Fruit fly (Drosophila melanogaster) whole organism, embryonic: ENCODE data around the gene P58IPK.
A peak's percentile ranks its signal among the peaks of the same experiment; 100 is the strongest.

Source experiments
- ATbp ChIP-seq: fragments of 200-800 bp; sonication (Bioruptor generic); optimal IDR thresholded peaks from 2 replicates; lab custom pipeline; 2017; ENCODE audit warnings: missing biosample characterization, mild to moderate bottlenecking, missing genetic modification characterization, missing genetic modification reagents
- B-H1 ChIP-seq: fragments of 200-800 bp; sonication (Bioruptor generic); IDR thresholded peaks from 3 replicates; pipeline ENCODE4 v1.3.6; 2022; ENCODE audit warnings: missing biosample characterization, missing genetic modification characterization
- CG10147 ChIP-seq: fragments of 200-800 bp; sonication (Bioruptor generic); optimal IDR thresholded peaks from 2 replicates; lab custom pipeline; 2019; ENCODE audit warnings: missing biosample characterization, mild to moderate bottlenecking, missing genetic modification characterization, moderate library complexity
- CG10321 ChIP-seq: fragments of 200-800 bp; sonication (Bioruptor generic); IDR thresholded peaks from 2 replicates; pipeline ENCODE4 v1.3.6; 2022; ENCODE audit warnings: missing biosample characterization, missing genetic modification characterization
- CG10543 ChIP-seq: fragments of 200-800 bp; sonication (Bioruptor generic); optimal IDR thresholded peaks from 3 replicates; lab custom pipeline; 2017; ENCODE audit warnings: missing biosample characterization, mild to moderate bottlenecking, missing genetic modification characterization, moderate library complexity
- CG11398 ChIP-seq: fragments of 200-800 bp; sonication (Bioruptor generic); optimal IDR thresholded peaks from 2 replicates; lab custom pipeline; 2016; ENCODE audit warnings: missing biosample characterization, missing genetic modification characterization
- CG12299 ChIP-seq: fragments of 200-800 bp; sonication (Bioruptor generic); optimal IDR thresholded peaks from 2 replicates; lab custom pipeline; 2018; ENCODE audit warnings: missing biosample characterization, mild to moderate bottlenecking, missing genetic modification characterization
- CG14710 ChIP-seq: fragments of 200-800 bp; sonication (Bioruptor generic); optimal IDR thresholded peaks from 3 replicates; lab custom pipeline; 2019; ENCODE audit warnings: missing biosample characterization, mild to moderate bottlenecking, missing genetic modification characterization, moderate library complexity
- CG14860 ChIP-seq: fragments of 200-800 bp; sonication (Bioruptor generic); IDR thresholded peaks from 3 replicates; pipeline ENCODE4 v1.3.6; 2022; ENCODE audit warnings: missing biosample characterization, missing genetic modification characterization; ENCODE audit not compliant: partially characterized antibody
- CG16779 ChIP-seq: fragments of 200-800 bp; sonication (Bioruptor generic); IDR thresholded peaks from 2 replicates; pipeline ENCODE4 v1.3.6; 2022; ENCODE audit warnings: missing biosample characterization, missing genetic modification characterization
- CG16813 ChIP-seq: fragments of 200-800 bp; sonication (Bioruptor generic); IDR thresholded peaks from 3 replicates; pipeline ENCODE4 v1.3.6; 2022; ENCODE audit warnings: missing biosample characterization, missing genetic modification characterization; ENCODE audit not compliant: partially characterized antibody
- CG16815 ChIP-seq: fragments of 200-800 bp; sonication (Bioruptor generic); optimal IDR thresholded peaks from 3 replicates; lab custom pipeline; 2017; ENCODE audit warnings: missing biosample characterization, mild to moderate bottlenecking, missing genetic modification characterization
- CG18011 ChIP-seq: fragments of 200-800 bp; sonication (Bioruptor generic); optimal IDR thresholded peaks from 2 replicates; lab custom pipeline; 2017; ENCODE audit warnings: missing biosample characterization, missing genetic modification characterization, mild to moderate bottlenecking, moderate library complexity, missing genotype
- CG30431 ChIP-seq: fragments of 200-800 bp; sonication (Bioruptor generic); optimal IDR thresholded peaks from 2 replicates; lab custom pipeline; 2017; ENCODE audit warnings: missing biosample characterization, missing genetic modification characterization
- CG31365 ChIP-seq: fragments of 200-800 bp; sonication (Bioruptor generic); optimal IDR thresholded peaks from 2 replicates; lab custom pipeline; 2018; ENCODE audit warnings: missing biosample characterization, mild to moderate bottlenecking, missing genetic modification characterization
- CG33213 ChIP-seq: fragments of 200-800 bp; sonication (Bioruptor generic); optimal IDR thresholded peaks from 3 replicates; lab custom pipeline; 2016; ENCODE audit warnings: missing biosample characterization, missing genetic modification characterization
- CG33557 ChIP-seq: fragments of 200-800 bp; sonication (Bioruptor generic); optimal IDR thresholded peaks from 2 replicates; lab custom pipeline; 2019; ENCODE audit warnings: missing biosample characterization, mild to moderate bottlenecking, missing genetic modification characterization, moderate library complexity
- CG3847 ChIP-seq: fragments of 200-800 bp; sonication (Bioruptor generic); IDR thresholded peaks from 2 replicates; pipeline ENCODE4 v1.3.6; 2022; ENCODE audit warnings: missing biosample characterization, missing genetic modification characterization
- CG4404 ChIP-seq: fragments of 200-800 bp; sonication (Bioruptor generic); IDR thresholded peaks from 2 replicates; pipeline ENCODE4 v1.3.6; 2022; ENCODE audit warnings: missing biosample characterization, missing genetic modification characterization
- CG4617 ChIP-seq: fragments of 200-800 bp; sonication (Bioruptor generic); optimal IDR thresholded peaks from 3 replicates; lab custom pipeline; 2016; ENCODE audit warnings: missing biosample characterization, missing genetic modification characterization, borderline replicate concordance
- CG7372 ChIP-seq: fragments of 200-800 bp; sonication (Bioruptor generic); IDR thresholded peaks from 2 replicates; pipeline ENCODE4 v1.3.6; 2022; ENCODE audit warnings: missing biosample characterization, missing genetic modification characterization
- CG8290 ChIP-seq, 3 experiments: fragments of 200-800 bp; sonication (Bioruptor generic); optimal IDR thresholded peaks; 2 replicates each; lab custom pipeline; 2016 to 2019; ENCODE audit warnings: missing biosample characterization in 3 of 3, missing genetic modification characterization in 3 of 3, mild to moderate bottlenecking in 2 of 3, moderate library complexity in 1 of 3
- CG8924 ChIP-seq: fragments of 200-800 bp; optimal IDR thresholded peaks from 3 replicates; lab custom pipeline; 2019; ENCODE audit warnings: missing biosample characterization, mild to moderate bottlenecking, missing genetic modification characterization, moderate library complexity
- Chrac-16 ChIP-seq: fragments of 200-800 bp; sonication (Bioruptor generic); optimal IDR thresholded peaks from 3 replicates; lab custom pipeline; 2016; ENCODE audit warnings: missing biosample characterization, missing genetic modification characterization
- Fer3 ChIP-seq: fragments of 200-800 bp; sonication (Bioruptor generic); optimal IDR thresholded peaks from 2 replicates; lab custom pipeline; 2018; ENCODE audit warnings: missing biosample characterization, mild to moderate bottlenecking, missing genetic modification characterization, moderate library complexity
- Hmx ChIP-seq: fragments of 200-800 bp; sonication (Bioruptor generic); optimal IDR thresholded peaks from 2 replicates; lab custom pipeline; 2016; ENCODE audit warnings: missing biosample characterization, missing genetic modification characterization
- Nf-YA ChIP-seq: fragments of 200-800 bp; sonication (Bioruptor generic); IDR thresholded peaks from 2 replicates; pipeline ENCODE4 v1.3.6; 2022; ENCODE audit warnings: missing biosample characterization, missing genetic modification characterization
- Poxn ChIP-seq: fragments of 200-800 bp; sonication (Bioruptor generic); IDR thresholded peaks from 2 replicates; pipeline ENCODE4 v1.3.6; 2022; ENCODE audit warnings: missing biosample characterization, missing genetic modification characterization
- Taf1 ChIP-seq: fragments of 200-800 bp; sonication (Bioruptor generic); IDR thresholded peaks from 2 replicates; pipeline ENCODE4 v1.3.6; 2022; ENCODE audit warnings: missing biosample characterization, missing genetic modification characterization
- Trl ChIP-seq, 3 experiments: fragments of >200 bp in 2 of 3; fragments of 200-800 bp in 1 of 3; sonication (Bioruptor generic) in 1 of 3; optimal IDR thresholded peaks; 2 replicates in 1 of 3; 3 replicates in 2 of 3; lab custom pipeline; 2016 to 2017; ENCODE audit warnings: missing biosample characterization in 1 of 3, missing genetic modification characterization in 1 of 3
- fd3F ChIP-seq: fragments of 200-800 bp; sonication (Bioruptor generic); optimal IDR thresholded peaks from 2 replicates; lab custom pipeline; 2018; ENCODE audit warnings: missing biosample characterization, mild to moderate bottlenecking, missing genetic modification characterization, moderate library complexity
- gem ChIP-seq: fragments of 200-800 bp; sonication (Bioruptor generic); optimal IDR thresholded peaks from 2 replicates; lab custom pipeline; 2019; ENCODE audit warnings: missing biosample characterization, mild to moderate bottlenecking, missing genetic modification characterization, moderate library complexity
- gfzf ChIP-seq: fragments of 200-800 bp; sonication (Bioruptor generic); optimal IDR thresholded peaks from 2 replicates; lab custom pipeline; 2016; ENCODE audit warnings: missing biosample characterization, mild to moderate bottlenecking, missing genetic modification characterization, moderate library complexity
- grau ChIP-seq: fragments of 200-800 bp; optimal IDR thresholded peaks from 3 replicates; lab custom pipeline; 2019; ENCODE audit warnings: missing biosample characterization, mild to moderate bottlenecking, missing genetic modification characterization, moderate library complexity
- h ChIP-seq: fragments of >200 bp; optimal IDR thresholded peaks from 2 replicates; lab custom pipeline; 2017
- jigr1 ChIP-seq: fragments of 200-800 bp; sonication (Bioruptor generic); IDR thresholded peaks from 3 replicates; pipeline ENCODE4 v1.3.6; 2022; ENCODE audit warnings: missing biosample characterization, missing genetic modification characterization
- ken ChIP-seq: fragments of 200-800 bp; sonication (Bioruptor generic); IDR thresholded peaks from 3 replicates; pipeline ENCODE4 v1.3.6; 2022; ENCODE audit warnings: missing biosample characterization, missing genetic modification characterization
- lbe ChIP-seq: fragments of 200-800 bp; sonication (Bioruptor generic); optimal IDR thresholded peaks from 2 replicates; lab custom pipeline; 2016; ENCODE audit warnings: missing biosample characterization, mild to moderate bottlenecking, missing genetic modification characterization
- lola ChIP-seq, 3 experiments: fragments of >200 bp in 2 of 3; fragments of 200-800 bp in 1 of 3; sonication (Bioruptor generic) in 1 of 3; optimal IDR thresholded peaks; 2 replicates each; lab custom pipeline; 2017 to 2019; ENCODE audit warnings: missing biosample characterization in 3 of 3, missing genetic modification characterization in 3 of 3, mild to moderate bottlenecking in 1 of 3, moderate library complexity in 1 of 3
- nerfin-2 ChIP-seq: fragments of 200-800 bp; sonication (Bioruptor generic); IDR thresholded peaks from 2 replicates; pipeline ENCODE4 v1.3.6; 2022; ENCODE audit warnings: missing biosample characterization, missing genetic modification characterization; ENCODE audit not compliant: partially characterized antibody
- scrt ChIP-seq: fragments of 200-800 bp; sonication (Bioruptor generic); optimal IDR thresholded peaks from 2 replicates; lab custom pipeline; 2018; ENCODE audit warnings: missing biosample characterization, mild to moderate bottlenecking, missing genetic modification characterization, moderate library complexity
- shn ChIP-seq: fragments of 200-800 bp; sonication (Bioruptor generic); optimal IDR thresholded peaks from 3 replicates; lab custom pipeline; 2016; ENCODE audit warnings: missing biosample characterization, missing genetic modification characterization
- sna ChIP-seq: fragments of 200-800 bp; sonication (Bioruptor generic); IDR thresholded peaks from 2 replicates; pipeline ENCODE4 v1.3.6; 2022; ENCODE audit warnings: missing biosample characterization, missing genetic modification characterization; ENCODE audit not compliant: partially characterized antibody
- sqz ChIP-seq: fragments of 200-800 bp; sonication (Bioruptor generic); optimal IDR thresholded peaks from 3 replicates; lab custom pipeline; 2018; ENCODE audit warnings: missing biosample characterization, mild to moderate bottlenecking, missing genetic modification characterization
- ssp ChIP-seq: fragments of 200-800 bp; sonication (Bioruptor generic); IDR thresholded peaks from 2 replicates; pipeline ENCODE4 v1.3.6; 2022; ENCODE audit warnings: missing biosample characterization, missing genetic modification characterization
- stc ChIP-seq: fragments of 200-800 bp; sonication (Bioruptor generic); IDR thresholded peaks from 2 replicates; pipeline ENCODE4 v1.3.6; 2022; ENCODE audit warnings: missing biosample characterization, missing genetic modification characterization
- ttk ChIP-seq: fragments of 200-800 bp; sonication (Bioruptor generic); IDR thresholded peaks from 2 replicates; pipeline ENCODE4 v2.1.2; 2022; ENCODE audit warnings: missing biosample characterization, missing genetic modification characterization
- twi ChIP-seq: fragments of 200-800 bp; optimal IDR thresholded peaks from 2 replicates; lab custom pipeline; 2019; ENCODE audit warnings: missing biosample characterization, mild to moderate bottlenecking, missing genetic modification characterization, moderate library complexity
- unpg ChIP-seq: fragments of 200-800 bp; sonication (Bioruptor generic); optimal IDR thresholded peaks from 3 replicates; lab custom pipeline; 2018; ENCODE audit warnings: missing biosample characterization, mild to moderate bottlenecking, missing genetic modification characterization, moderate library complexity

P58IPK gene

DNA sequence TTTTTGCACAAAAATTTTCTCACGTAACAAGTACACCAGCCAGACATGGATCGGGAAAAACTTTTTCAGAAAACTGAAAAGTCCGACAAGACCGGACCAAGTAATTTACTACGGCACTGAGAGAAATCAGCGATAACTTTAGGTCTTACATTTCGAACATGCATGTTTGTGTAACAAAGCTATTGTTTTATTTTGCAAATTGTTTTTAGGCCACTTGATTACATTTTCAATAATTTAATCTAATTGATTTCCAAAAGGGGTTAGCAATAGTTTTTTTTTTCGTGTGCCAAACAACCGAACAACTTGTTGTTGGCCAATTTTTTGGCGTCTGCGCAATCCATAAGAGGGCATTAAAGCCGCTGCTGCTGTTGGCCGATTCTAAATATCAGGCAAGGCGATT is 26.4 kb downstream of the P58IPK start (continued):
- TF ChIP-seq CG33213 (peak; percentile 26), sna (GFP tag; lab: Robert Waterston, UW) (no peak), CG33557 (GFP tag; lab: Kevin White, UChicago) (no peak), ttk (GFP tag; lab: Robert Waterston, UW) (peak; percentile 59), CG8290 (GFP tag; optimal IDR thresholded peaks at IDR 0.05; lab: Kevin White, UChicago) (no peak), CG8290 (tag; optimal IDR thresholded peaks at IDR 0.05; lab: Kevin White, UChicago) (peak in 1 of 2 experiments; percentile 41), CG10543 (no peak), Fer3 (tag; lab: Kevin White, UChicago) (peak; percentile 62), unpg (peak; percentile 67), CG31365 (tag; lab: Kevin White, UChicago) (no peak), CG16779 (GFP tag; lab: Robert Waterston, UW) (no peak), gem (peak; percentile 77), grau (peak; percentile 40), scrt (GFP tag; lab: Kevin White, UChicago) (peak; percentile 82), CG30431 (peak; percentile 33), CG7372 (GFP tag; lab: Robert Waterston, UW) (no peak), CG18011 (no peak), jigr1 (GFP tag; lab: Robert Waterston, UW) (no peak), CG12299 (tag; lab: Kevin White, UChicago) (no peak), Nf-YA (GFP tag; lab: Robert Waterston, UW) (peak; percentile 44; the same call in 1 of the 2 replicates), CG16813 (GFP tag; lab: Robert Waterston, UW) (no peak), twi (tag; lab: Kevin White, UChicago) (no peak), CG14860 (GFP tag; lab: Robert Waterston, UW) (no peak), ssp (GFP tag; lab: Robert Waterston, UW) (peak; percentile 54), lola (GFP tag; optimal IDR thresholded peaks at IDR 0.05; lab: Kevin White, UChicago) (no peak), Chrac-16 (GFP tag; lab: Kevin White, UChicago) (peak; percentile 47), ATbp (GFP tag; lab: Kevin White, UChicago) (peak; percentile 38), CG14710 (tag; lab: Kevin White, UChicago) (peak; percentile 12), B-H1 (GFP tag; lab: Robert Waterston, UW) (peak; percentile 52; the same call in 2 of the 3 replicates), Taf1 (GFP tag; lab: Robert Waterston, UW) (no peak), ken (GFP tag; lab: Robert Waterston, UW) (0 out of 3 replicates have a peak, but pooled peaks have one; percentile 5), Trl (optimal IDR thresholded peaks at IDR 0.05; lab: Kevin White, UChicago) (no peak), Trl (GFP tag; optimal IDR thresholded peaks at IDR 0.05; lab: Kevin White, UChicago) (peak; percentile 61), CG4617 (GFP tag; lab: Kevin White, UChicago) (no peak), stc (peak; percentile 51; the same call in 1 of the 2 replicates), Hmx (GFP tag; lab: Kevin White, UChicago) (no peak), CG3847 (GFP tag; lab: Robert Waterston, UW) (peak; percentile 52), CG4404 (GFP tag; lab: Robert Waterston, UW) (no peak), gfzf (no peak), nerfin-2 (GFP tag; lab: Robert Waterston, UW) (no peak), CG8924 (tag; lab: Kevin White, UChicago) (peak; percentile 15), shn (GFP tag; lab: Kevin White, UChicago) (no peak), sqz (GFP tag; lab: Kevin White, UChicago) (no peak), CG10321 (GFP tag; lab: Robert Waterston, UW) (no peak), Poxn (0 out of 2 replicates have a peak, but pooled peaks have one; percentile 8), h (lab: Kevin White, UChicago) (no peak), fd3F (GFP tag; lab: Kevin White, UChicago) (peak; percentile 40), CG11398 (GFP tag; lab: Kevin White, UChicago) (no peak), CG16815 (GFP tag; lab: Kevin White, UChicago) (no peak), CG10147 (GFP tag; lab: Kevin White, UChicago) (peak; percentile 65), lbe (GFP tag; lab: Kevin White, UChicago) (peak; percentile 79)
